Fruit fly (Drosophila melanogaster) whole organism, embryonic: ENCODE results near the gene CG9471.

Source experiments
- CG11723 ChIP-seq: fragments of 200-800 bp; sonication (Bioruptor generic); optimal IDR thresholded peaks from 2 replicates; lab custom pipeline; 2017; ENCODE audit warnings: missing biosample characterization, mild to moderate bottlenecking, missing genetic modification characterization
- CG1233 ChIP-seq: fragments of 200-800 bp; sonication (Bioruptor generic); optimal IDR thresholded peaks from 4 replicates; lab custom pipeline; 2018; ENCODE audit warnings: missing biosample characterization, mild to moderate bottlenecking, missing genetic modification characterization
- CG13123 ChIP-seq: fragments of 200-800 bp; sonication (Bioruptor generic); optimal IDR thresholded peaks from 2 replicates; lab custom pipeline; 2016; ENCODE audit warnings: missing biosample characterization, missing genetic modification characterization
- CG15269 ChIP-seq: fragments of 200-800 bp; sonication (Bioruptor generic); optimal IDR thresholded peaks from 2 replicates; lab custom pipeline; 2018; ENCODE audit warnings: missing biosample characterization, mild to moderate bottlenecking, missing genetic modification characterization, moderate library complexity
- CG1603 ChIP-seq: fragments of 200-800 bp; sonication (Bioruptor generic); optimal IDR thresholded peaks from 2 replicates; lab custom pipeline; 2019; ENCODE audit warnings: missing biosample characterization, mild to moderate bottlenecking, missing genetic modification characterization, moderate library complexity
- CG16815 ChIP-seq: fragments of 200-800 bp; sonication (Bioruptor generic); optimal IDR thresholded peaks from 3 replicates; lab custom pipeline; 2017; ENCODE audit warnings: missing biosample characterization, mild to moderate bottlenecking, missing genetic modification characterization
- CG18262 ChIP-seq: fragments of 200-800 bp; optimal IDR thresholded peaks from 3 replicates; lab custom pipeline; 2019; ENCODE audit warnings: missing biosample characterization, mild to moderate bottlenecking, missing genetic modification characterization, moderate library complexity
- CG18476 ChIP-seq: fragments of 200-800 bp; sonication (Bioruptor generic); optimal IDR thresholded peaks from 2 replicates; lab custom pipeline; 2016; ENCODE audit warnings: missing biosample characterization, mild to moderate bottlenecking, missing genetic modification characterization
- CG18599 ChIP-seq: fragments of 200-800 bp; sonication (Bioruptor generic); optimal IDR thresholded peaks from 3 replicates; lab custom pipeline; 2017; ENCODE audit warnings: missing biosample characterization, missing genetic modification characterization, mild to moderate bottlenecking, moderate library complexity, missing genetic modification reagents
- CG2875 ChIP-seq: fragments of 200-800 bp; sonication (Bioruptor generic); optimal IDR thresholded peaks from 2 replicates; lab custom pipeline; 2017; ENCODE audit warnings: missing biosample characterization, mild to moderate bottlenecking, missing genetic modification characterization, missing genetic modification reagents
- CG30403 ChIP-seq: fragments of 200-800 bp; sonication (Bioruptor generic); optimal IDR thresholded peaks from 3 replicates; lab custom pipeline; 2016; ENCODE audit warnings: missing biosample characterization, missing genetic modification characterization
- CG3995 ChIP-seq: fragments of 200-800 bp; sonication (Bioruptor generic); optimal IDR thresholded peaks from 3 replicates; lab custom pipeline; 2016; ENCODE audit warnings: missing biosample characterization, missing genetic modification characterization
- CG4282 ChIP-seq: fragments of 200-800 bp; sonication (Bioruptor generic); optimal IDR thresholded peaks from 2 replicates; lab custom pipeline; 2016; ENCODE audit warnings: missing biosample characterization, missing genetic modification characterization
- CG4820 ChIP-seq: fragments of 200-800 bp; sonication (Bioruptor generic); optimal IDR thresholded peaks from 3 replicates; lab custom pipeline; 2016; ENCODE audit warnings: missing biosample characterization, missing genetic modification characterization
- CG5245 ChIP-seq: fragments of 200-800 bp; sonication (Bioruptor generic); optimal IDR thresholded peaks from 3 replicates; lab custom pipeline; 2016; ENCODE audit warnings: missing biosample characterization, missing genetic modification characterization
- CG7372 ChIP-seq: fragments of 200-800 bp; sonication (Bioruptor generic); IDR thresholded peaks from 2 replicates; pipeline ENCODE4 v1.3.6; 2022; ENCODE audit warnings: missing biosample characterization, missing genetic modification characterization
- Doc2 ChIP-seq: fragments of 200-800 bp; sonication (Bioruptor generic); IDR thresholded peaks from 2 replicates; pipeline ENCODE4 v1.3.6; 2022; ENCODE audit warnings: missing biosample characterization, missing genetic modification characterization
- Eip74EF ChIP-seq, 2 experiments: fragments of 200-800 bp in 1 of 2; fragments of >200 bp in 1 of 2; sonication (Bioruptor generic) in 1 of 2; optimal IDR thresholded peaks; 2 replicates each; lab custom pipeline; 2017 to 2019; ENCODE audit warnings: missing biosample characterization in 2 of 2, missing genetic modification characterization in 2 of 2, mild to moderate bottlenecking in 1 of 2, moderate library complexity in 1 of 2
- Opbp ChIP-seq: fragments of 200-800 bp; sonication (Bioruptor generic); IDR thresholded peaks from 3 replicates; pipeline ENCODE4 v1.3.6; 2022; ENCODE audit warnings: missing biosample characterization, missing genetic modification characterization; ENCODE audit not compliant: partially characterized antibody
- Optix ChIP-seq: fragments of 200-800 bp; sonication (Bioruptor generic); IDR thresholded peaks from 3 replicates; pipeline ENCODE4 v1.3.6; 2022; ENCODE audit warnings: missing biosample characterization, missing genetic modification characterization
- PHDP ChIP-seq: fragments of 200-800 bp; sonication (Bioruptor generic); optimal IDR thresholded peaks from 3 replicates; lab custom pipeline; 2018; ENCODE audit warnings: missing biosample characterization, mild to moderate bottlenecking, missing genetic modification characterization, moderate library complexity
- Ravus ChIP-seq: fragments of 200-800 bp; sonication (Bioruptor generic); IDR thresholded peaks from 2 replicates; pipeline ENCODE4 v1.3.6; 2022; ENCODE audit warnings: missing biosample characterization, missing genetic modification characterization
- Side ChIP-seq: fragments of 200-800 bp; sonication (Bioruptor generic); optimal IDR thresholded peaks from 2 replicates; lab custom pipeline; 2016; ENCODE audit warnings: missing biosample characterization, missing genetic modification characterization
- cg ChIP-seq: fragments of 200-800 bp; sonication (Bioruptor generic); optimal IDR thresholded peaks from 3 replicates; lab custom pipeline; 2019; ENCODE audit warnings: missing biosample characterization, mild to moderate bottlenecking, missing genetic modification characterization, moderate library complexity
- croc ChIP-seq: fragments of 200-800 bp; sonication (Bioruptor generic); conservative IDR thresholded peaks from 3 replicates; pipeline ENCODE4 v1.3.6; 2022; ENCODE audit warnings: missing biosample characterization, missing genetic modification characterization
- crol ChIP-seq: fragments of 200-800 bp; sonication (Bioruptor generic); IDR thresholded peaks from 2 replicates; pipeline ENCODE4 v1.3.6; 2022; ENCODE audit warnings: missing biosample characterization, missing genetic modification characterization
- dmrt99B ChIP-seq: fragments of 200-800 bp; sonication (Bioruptor generic); optimal IDR thresholded peaks from 2 replicates; lab custom pipeline; 2018; ENCODE audit warnings: missing biosample characterization, mild to moderate bottlenecking, missing genetic modification characterization, moderate library complexity
- dysf ChIP-seq: fragments of 200-800 bp; sonication (Bioruptor generic); IDR thresholded peaks from 3 replicates; pipeline ENCODE4 v1.3.6; 2022; ENCODE audit warnings: missing biosample characterization, missing genetic modification characterization
- gcm ChIP-seq: fragments of 200-800 bp; sonication (Bioruptor generic); optimal IDR thresholded peaks from 2 replicates; lab custom pipeline; 2019; ENCODE audit warnings: missing biosample characterization, mild to moderate bottlenecking, missing genetic modification characterization, moderate library complexity
- hkb ChIP-seq, 2 experiments: fragments of 200-800 bp in 1 of 2; fragments of >200 bp in 1 of 2; sonication (Bioruptor generic) in 1 of 2; IDR thresholded peaks in 1 of 2; optimal IDR thresholded peaks in 1 of 2; 2 replicates each; pipeline versions ENCODE4 v1.3.6 to Lab custom; 2017 to 2022; ENCODE audit warnings: missing biosample characterization in 1 of 2, missing genetic modification characterization in 1 of 2
- klu ChIP-seq: fragments of 200-800 bp; sonication (Bioruptor generic); IDR thresholded peaks from 2 replicates; pipeline ENCODE4 v1.3.6; 2022; ENCODE audit warnings: missing biosample characterization, missing genetic modification characterization
- lilli ChIP-seq: fragments of 200-800 bp; sonication (Bioruptor generic); optimal IDR thresholded peaks from 3 replicates; lab custom pipeline; 2016; ENCODE audit warnings: missing biosample characterization, missing genetic modification characterization
- lmd ChIP-seq: fragments of 200-800 bp; sonication (Bioruptor generic); IDR thresholded peaks from 2 replicates; pipeline ENCODE4 v1.3.6; 2022; ENCODE audit warnings: missing biosample characterization, missing genetic modification characterization
- nom ChIP-seq: fragments of 200-800 bp; sonication (Bioruptor generic); optimal IDR thresholded peaks from 2 replicates; lab custom pipeline; 2017; ENCODE audit warnings: missing biosample characterization, missing genetic modification characterization, mild to moderate bottlenecking, moderate library complexity, missing genetic modification reagents
- oc ChIP-seq: fragments of 200-800 bp; sonication (Bioruptor generic); optimal IDR thresholded peaks from 2 replicates; lab custom pipeline; 2018; ENCODE audit warnings: missing biosample characterization, mild to moderate bottlenecking, missing genetic modification characterization, moderate library complexity
- pzg ChIP-seq: fragments of 200-800 bp; sonication (Bioruptor generic); optimal IDR thresholded peaks from 3 replicates; lab custom pipeline; 2018; ENCODE audit warnings: missing biosample characterization, mild to moderate bottlenecking, missing genetic modification characterization, moderate library complexity
- rib ChIP-seq: fragments of 200-800 bp; sonication (Bioruptor generic); IDR thresholded peaks from 2 replicates; pipeline ENCODE4 v1.3.6; 2022; ENCODE audit warnings: missing biosample characterization, missing genetic modification characterization
- row ChIP-seq: fragments of 200-800 bp; sonication (Bioruptor generic); IDR thresholded peaks from 3 replicates; pipeline ENCODE4 v1.3.6; 2022; ENCODE audit warnings: missing biosample characterization, missing genetic modification characterization
- sens ChIP-seq: fragments of 200-800 bp; sonication (Bioruptor generic); peaks from one replicate; lab custom pipeline; 2016; ENCODE audit warnings: missing biosample characterization, missing genetic modification characterization
- seq ChIP-seq: fragments of 200-800 bp; sonication (Bioruptor generic); IDR thresholded peaks from 2 replicates; pipeline ENCODE4 v1.3.6; 2022; ENCODE audit warnings: missing biosample characterization, missing genetic modification characterization
- shn ChIP-seq: fragments of 200-800 bp; sonication (Bioruptor generic); optimal IDR thresholded peaks from 3 replicates; lab custom pipeline; 2016; ENCODE audit warnings: missing biosample characterization, missing genetic modification characterization
- slp2 ChIP-seq: fragments of 200-800 bp; sonication (Bioruptor generic); optimal IDR thresholded peaks from 2 replicates; lab custom pipeline; 2016; ENCODE audit warnings: missing biosample characterization, missing genetic modification characterization
- stwl ChIP-seq: fragments of 200-800 bp; sonication (Bioruptor generic); optimal IDR thresholded peaks from 3 replicates; lab custom pipeline; 2018; ENCODE audit warnings: missing biosample characterization, mild to moderate bottlenecking, missing genetic modification characterization, moderate library complexity
- sug ChIP-seq: fragments of 200-800 bp; optimal IDR thresholded peaks from 2 replicates; lab custom pipeline; 2019; ENCODE audit warnings: missing biosample characterization, mild to moderate bottlenecking, missing genetic modification characterization, moderate library complexity
- tin ChIP-seq: fragments of 200-800 bp; sonication (Bioruptor generic); optimal IDR thresholded peaks from 3 replicates; lab custom pipeline; 2016; ENCODE audit warnings: missing biosample characterization, missing genetic modification characterization
- tup ChIP-seq: fragments of 200-800 bp; sonication (Bioruptor generic); optimal IDR thresholded peaks from 2 replicates; lab custom pipeline; 2016; ENCODE audit warnings: missing biosample characterization, mild to moderate bottlenecking, missing genetic modification characterization, moderate library complexity
- unc-4 ChIP-seq: fragments of 200-800 bp; sonication (Bioruptor generic); IDR thresholded peaks from 2 replicates; pipeline ENCODE4 v1.3.6; 2022; ENCODE audit warnings: missing biosample characterization, missing genetic modification characterization; ENCODE audit not compliant: partially characterized antibody
- wdn ChIP-seq: fragments of 200-800 bp; sonication (Bioruptor generic); IDR thresholded peaks from 2 replicates; pipeline ENCODE4 v1.3.6; 2022; ENCODE audit warnings: missing biosample characterization, missing genetic modification characterization
- wor ChIP-seq: fragments of 200-800 bp; sonication (Bioruptor generic); IDR thresholded peaks from 2 replicates; pipeline ENCODE4 v1.3.6; 2022; ENCODE audit warnings: missing biosample characterization, missing genetic modification characterization
- zf30C ChIP-seq: fragments of 200-800 bp; sonication (Bioruptor generic); optimal IDR thresholded peaks from 3 replicates; lab custom pipeline; 2018; ENCODE audit warnings: missing biosample characterization, mild to moderate bottlenecking, missing genetic modification characterization

The CG9471 gene

DNA sequence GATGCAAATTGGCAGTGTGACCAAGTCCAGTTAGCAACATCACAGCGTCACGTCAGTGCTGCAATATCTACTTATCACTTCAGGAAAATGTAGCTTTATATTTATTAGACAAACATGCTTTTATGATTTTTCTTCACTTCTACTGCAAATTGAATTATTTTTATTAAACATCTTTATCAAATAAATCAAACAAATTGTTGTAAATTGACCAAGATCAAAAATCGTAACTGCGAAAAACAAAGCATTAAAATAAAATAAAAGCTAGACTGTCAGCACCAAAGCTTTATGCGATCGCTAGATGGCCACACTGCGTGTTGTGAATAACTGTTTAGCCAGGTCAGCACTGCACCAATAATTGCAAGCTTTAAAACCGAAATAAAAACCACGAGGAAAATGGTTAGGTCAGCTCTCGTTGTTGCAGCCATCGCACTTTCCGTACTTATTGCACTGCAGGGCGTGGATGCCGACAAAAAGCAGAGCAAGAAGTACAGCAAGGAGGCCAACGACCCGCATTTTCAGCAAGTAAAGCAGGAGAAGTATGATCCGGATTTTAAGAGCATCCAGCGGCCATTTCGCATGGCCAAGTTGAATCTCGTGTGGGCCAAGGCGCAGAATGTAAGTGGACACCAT lies 19.9 kb upstream of the CG9471 start, which contains the start of the genes CG12945 and CG8507 (continued):
- TF ChIP-seq CG2875 (GFP tag; lab: Kevin White, UChicago) (no peak), lilli (GFP tag; lab: Kevin White, UChicago) (peak; percentile 63), dmrt99B (tag; lab: Kevin White, UChicago) (no peak), unc-4 (0 out of 2 replicates have a peak, but pooled peaks have one; percentile 31), sug (peak; percentile 71), CG11723 (GFP tag; lab: Kevin White, UChicago) (no peak), CG7372 (GFP tag; lab: Robert Waterston, UW) (no peak), klu (GFP tag; lab: Robert Waterston, UW) (no peak), Side (GFP tag; lab: Kevin White, UChicago) (no peak), CG1603 (tag; lab: Kevin White, UChicago) (peak; percentile 32), gcm (peak; percentile 37), cg (GFP tag; lab: Kevin White, UChicago) (no peak), CG18599 (GFP tag; lab: Kevin White, UChicago) (no peak), Eip74EF (GFP tag; optimal IDR thresholded peaks at IDR 0.05; lab: Kevin White, UChicago) (no peak), Ravus (no peak), CG4820 (peak; percentile 39), tup (no peak), CG30403 (GFP tag; lab: Kevin White, UChicago) (peak; percentile 67), CG4282 (no peak), Opbp (GFP tag; lab: Robert Waterston, UW) (no peak), sens (GFP tag; lab: Kevin White, UChicago) (peak; percentile 85), CG18476 (GFP tag; lab: Kevin White, UChicago) (peak; percentile 26), PHDP (peak; percentile 48), pzg (GFP tag; lab: Kevin White, UChicago) (peak; percentile 55), hkb (optimal IDR thresholded peaks at IDR 0.05; lab: Kevin White, UChicago) (no peak), hkb (GFP tag; IDR thresholded peaks at IDR 0.05; lab: Robert Waterston, UW) (no peak), zf30C (GFP tag; lab: Kevin White, UChicago) (no peak), dysf (peak; percentile 34; the same call in 1 of the 3 replicates), CG13123 (GFP tag; lab: Kevin White, UChicago) (no peak), CG1233 (GFP tag; lab: Kevin White, UChicago) (no peak), oc (tag; lab: Kevin White, UChicago) (no peak), CG5245 (GFP tag; lab: Kevin White, UChicago) (peak; percentile 2), croc (GFP tag; lab: Robert Waterston, UW) (no peak), crol (GFP tag; lab: Robert Waterston, UW) (no peak), CG3995 (GFP tag; lab: Kevin White, UChicago) (peak; percentile 88), lmd (peak; percentile 51; the same call in 1 of the 2 replicates), nom (peak; percentile 8), wor (GFP tag; lab: Robert Waterston, UW) (no peak), slp2 (no peak), Optix (GFP tag; lab: Robert Waterston, UW) (no peak), Doc2 (GFP tag; lab: Robert Waterston, UW) (no peak), wdn (GFP tag; lab: Robert Waterston, UW) (no peak), CG15269 (tag; lab: Kevin White, UChicago) (no peak), seq (no peak), tin (peak; percentile 46), CG16815 (GFP tag; lab: Kevin White, UChicago) (peak; percentile 11), row (GFP tag; lab: Robert Waterston, UW) (peak; percentile 93), shn (GFP tag; lab: Kevin White, UChicago) (peak; percentile 53), rib (no peak), CG18262 (tag; lab: Kevin White, UChicago) (peak; percentile 48), stwl (peak; percentile 65)
